Worm (Caenorhabditis elegans): Measurements from ENCODE around the gene irld-64.

DNA sequence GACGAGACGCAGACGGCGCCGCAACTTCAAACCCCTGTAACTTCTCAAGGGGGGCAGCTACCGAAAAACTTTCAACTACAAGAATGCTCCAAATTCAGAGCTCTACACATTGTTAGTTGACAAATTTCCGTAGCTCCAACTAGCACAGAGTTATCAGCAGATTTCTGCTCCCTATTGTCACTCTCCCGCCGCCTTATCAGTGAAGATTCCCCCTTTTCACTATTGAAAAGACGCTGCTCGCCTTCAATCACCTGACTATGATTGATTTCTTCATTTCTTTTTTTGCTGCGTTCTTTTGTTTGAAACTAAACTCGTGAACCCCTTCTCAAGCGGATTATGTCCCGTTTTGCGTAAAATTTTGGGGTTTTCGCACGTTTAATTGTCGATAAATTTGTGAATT, 8.0 kb downstream of the irld-64 start:
- TF ChIP-seq lin-13 (GFP tag; optimal IDR thresholded peaks at IDR 0.05) (no peak), tag-97 (GFP tag; IDR thresholded peaks at IDR 0.05) (no peak), zip-2 (tag; optimal IDR thresholded peaks at IDR 0.05) (no peak), ceh-32 (tag; optimal IDR thresholded peaks at IDR 0.05; ENCODE audit: poor library complexity) (no peak), unc-62 (GFP tag; optimal IDR thresholded peaks at IDR 0.05 in 1 of 2) (no peak), unc-62 (tag; optimal IDR thresholded peaks at IDR 0.05) (no peak), egl-27 (tag; optimal IDR thresholded peaks at IDR 0.05) (no peak), fkh-10 (GFP tag; optimal IDR thresholded peaks at IDR 0.05) (no peak), zfp-2 (tag; optimal IDR thresholded peaks at IDR 0.05) (no peak)
